Fruit fly (Drosophila melanogaster) whole organism, adult: ENCODE measurements around the gene Gclm.

ENCODE experiments used
- CG1620 ChIP-seq: fragments of 200-800 bp; sonication (Bioruptor generic); optimal IDR thresholded peaks from 2 replicates; lab custom pipeline; 2016; ENCODE audit warnings: missing biosample characterization, missing genetic modification characterization
- Clk ChIP-seq: fragments of 200-800 bp; sonication (Bioruptor generic); optimal IDR thresholded peaks from 2 replicates; lab custom pipeline; 2017; ENCODE audit warnings: missing biosample characterization, missing genetic modification characterization
- Mnt ChIP-seq: fragments of 200-800 bp; sonication (Bioruptor generic); optimal IDR thresholded peaks from 2 replicates; lab custom pipeline; 2016; ENCODE audit warnings: missing biosample characterization, mild to moderate bottlenecking, missing genetic modification characterization
- cnc ChIP-seq, 2 experiments: fragments of >200 bp; optimal IDR thresholded peaks; 2 replicates each; lab custom pipeline; 2017
- kay ChIP-seq: fragments of 200-800 bp; sonication (Bioruptor generic); peaks from one replicate; lab custom pipeline; 2016; ENCODE audit warnings: missing biosample characterization, missing genetic modification characterization, borderline replicate concordance
- pad ChIP-seq: fragments of 200-800 bp; sonication (Bioruptor generic); optimal IDR thresholded peaks from 3 replicates; lab custom pipeline; 2017; ENCODE audit warnings: missing biosample characterization, missing genetic modification characterization, mild to moderate bottlenecking, moderate library complexity, missing genetic modification reagents
- tj ChIP-seq: fragments of 200-800 bp; sonication (Bioruptor generic); optimal IDR thresholded peaks from 3 replicates; lab custom pipeline; 2017; ENCODE audit warnings: missing biosample characterization, mild to moderate bottlenecking, missing genetic modification characterization, moderate library complexity

DNA sequence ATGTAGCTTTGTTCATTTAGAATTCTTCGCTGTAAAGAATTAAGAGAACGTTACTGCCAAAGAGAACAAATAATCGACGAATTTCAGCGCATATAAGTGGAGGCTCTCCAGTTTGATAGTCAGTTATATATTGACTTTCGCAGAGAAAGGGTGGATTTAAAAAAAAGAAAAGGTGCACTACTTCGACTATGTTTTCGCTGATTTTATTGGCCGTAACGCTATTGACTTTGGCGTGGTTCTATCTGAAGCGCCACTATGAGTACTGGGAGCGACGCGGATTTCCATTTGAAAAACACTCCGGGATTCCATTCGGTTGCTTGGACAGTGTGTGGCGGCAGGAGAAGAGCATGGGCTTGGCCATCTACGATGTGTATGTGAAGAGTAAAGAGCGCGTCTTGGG is 11.9 kb upstream of the Gclm start, which contains the start of gene Cyp6d4:
- no peak for TF ChIP-seq cnc (optimal IDR thresholded peaks at IDR 0.05; lab: Kevin White, UChicago)
- TF ChIP-seq Clk (GFP tag; lab: Kevin White, UChicago) = no peak
- TF ChIP-seq CG1620 (GFP tag; lab: Kevin White, UChicago) = no peak
- TF ChIP-seq tj (GFP tag; lab: Kevin White, UChicago) = no peak
- TF ChIP-seq pad (GFP tag; lab: Kevin White, UChicago) = no peak
- no peak for TF ChIP-seq kay (GFP tag; lab: Kevin White, UChicago)
- no peak for TF ChIP-seq Mnt (GFP tag; lab: Kevin White, UChicago)
